Fruit fly (Drosophila melanogaster) whole organism: ENCODE measurements around the gene inaF-C.

Source experiments
- CG8478 ChIP-seq: fragments of >200 bp; optimal IDR thresholded peaks from 2 replicates; lab custom pipeline; 2018; ENCODE audit warnings: inconsistent platforms
- psq ChIP-seq: fragments of >200 bp; optimal IDR thresholded peaks from 2 replicates; lab custom pipeline; 2017
- usp ChIP-seq: fragments of >200 bp; optimal IDR thresholded peaks from 2 replicates; lab custom pipeline; 2017; ENCODE audit warnings: missing biosample characterization, missing genetic modification characterization, mixed read lengths

DNA sequence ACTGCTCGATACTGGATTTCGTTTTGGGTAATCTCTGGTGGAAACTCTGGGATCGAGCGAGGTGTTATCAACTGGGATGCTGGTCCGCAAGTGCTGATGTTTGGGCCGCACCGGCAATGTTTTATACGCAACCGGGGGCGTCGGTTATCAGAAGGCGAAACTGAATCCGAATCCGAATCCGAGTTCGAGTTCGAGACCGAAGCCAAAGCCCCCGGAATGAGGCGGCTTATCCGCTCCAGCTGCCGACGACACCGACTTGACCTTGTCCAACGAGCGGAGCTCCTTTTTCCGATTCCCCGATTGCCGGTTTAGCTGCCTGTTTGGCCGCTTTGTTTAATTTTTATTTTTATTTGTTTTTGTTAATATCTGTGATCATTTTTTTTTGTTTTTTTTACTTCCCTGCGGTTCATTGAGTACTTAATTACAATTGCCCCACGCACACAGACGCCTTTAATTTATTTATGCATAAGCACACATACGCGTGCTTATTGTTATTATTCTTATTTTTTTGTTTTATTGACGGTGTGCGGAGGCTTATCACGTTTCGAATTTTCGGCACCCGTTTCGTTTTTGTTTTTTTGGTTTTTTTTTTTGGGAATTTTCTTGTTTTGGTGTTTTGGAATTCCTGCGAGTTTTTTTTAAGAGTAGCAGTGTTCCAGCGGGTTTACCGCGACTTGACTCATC lies 26.5 kb downstream of the inaF-C start, which contains the start of gene CG2444:
- TF ChIP-seq CG8478 (lab: Kevin White, UChicago) (no peak), psq (lab: Kevin White, UChicago) (no peak), usp (GFP tag; lab: Kevin White, UChicago) (no peak)
